Worm (Caenorhabditis elegans) whole organism, late embryonic: ENCODE results near the gene Y110A2AL.1.

ENCODE experiments used
- K09A11.1 ChIP-seq: sonication (generic microtip); optimal IDR thresholded peaks from 2 replicates; lab custom pipeline; 2017; ENCODE audit warnings: antibody characterized with exemption, mild to moderate bottlenecking, missing genetic modification characterization, missing compliant biosample characterization; ENCODE audit not compliant: insufficient read depth
- T23F11.4 ChIP-seq: fragments of 200-800 bp; sonication (Bioruptor generic); optimal IDR thresholded peaks from 2 replicates; lab custom pipeline; 2018; ENCODE audit warnings: mild to moderate bottlenecking, missing genetic modification characterization, missing compliant biosample characterization
- Y22D7AL.16 ChIP-seq: sonication (generic microtip); optimal IDR thresholded peaks from 2 replicates; lab custom pipeline; 2016; ENCODE audit warnings: missing genetic modification characterization, missing compliant biosample characterization
- ama-1 ChIP-seq: fragments of 150-350 bp; optimal IDR thresholded peaks from 2 replicates; lab custom pipeline; 2014
- ceh-14 ChIP-seq: sonication (generic microtip); optimal IDR thresholded peaks from 2 replicates; lab custom pipeline; 2016; ENCODE audit warnings: missing genotype, missing genetic modification characterization, missing compliant biosample characterization
- ceh-6 ChIP-seq: fragments of 200-800 bp; sonication (Bioruptor generic); optimal IDR thresholded peaks from 2 replicates; lab custom pipeline; 2018; ENCODE audit warnings: mild to moderate bottlenecking, missing genetic modification characterization, missing compliant biosample characterization
- che-1 ChIP-seq: sonication (generic microtip); optimal IDR thresholded peaks from 2 replicates; lab custom pipeline; 2016; ENCODE audit warnings: mild to moderate bottlenecking, missing genetic modification characterization, missing compliant biosample characterization
- dmd-4 ChIP-seq: sonication (generic microtip); optimal IDR thresholded peaks from 2 replicates; lab custom pipeline; 2016; ENCODE audit warnings: borderline replicate concordance, missing genetic modification characterization, missing compliant biosample characterization
- dve-1 ChIP-seq: sonication (generic microtip); optimal IDR thresholded peaks from 2 replicates; lab custom pipeline; 2017; ENCODE audit warnings: antibody characterized with exemption, mild to moderate bottlenecking, missing genetic modification characterization, missing compliant biosample characterization
- elt-2 ChIP-seq: sonication (generic microtip); optimal IDR thresholded peaks from 2 replicates; lab custom pipeline; 2016; ENCODE audit warnings: missing genetic modification reagents, missing genetic modification characterization, missing compliant biosample characterization
- gmeb-2 ChIP-seq: sonication (generic microtip); optimal IDR thresholded peaks from 2 replicates; lab custom pipeline; 2016; ENCODE audit warnings: missing genetic modification characterization, inconsistent platforms, missing compliant biosample characterization
- hlh-13 ChIP-seq: fragments of 200-800 bp; sonication (Bioruptor generic); optimal IDR thresholded peaks from 2 replicates; lab custom pipeline; 2018; ENCODE audit warnings: mild to moderate bottlenecking, missing genetic modification characterization, missing compliant biosample characterization
- hlh-6 ChIP-seq: sonication (generic microtip); optimal IDR thresholded peaks from 2 replicates; lab custom pipeline; 2016; ENCODE audit warnings: missing genotype, missing genetic modification characterization, missing compliant biosample characterization
- hlh-8 ChIP-seq: sonication (generic microtip); optimal IDR thresholded peaks from 2 replicates; lab custom pipeline; 2016; ENCODE audit warnings: missing genotype, missing genetic modification characterization, missing compliant biosample characterization
- lim-6 ChIP-seq: sonication (generic microtip); optimal IDR thresholded peaks from 2 replicates; lab custom pipeline; 2016; ENCODE audit warnings: missing genetic modification characterization, missing compliant biosample characterization
- madf-2 ChIP-seq: sonication (generic microtip); optimal IDR thresholded peaks from 2 replicates; lab custom pipeline; 2017; ENCODE audit warnings: missing genetic modification characterization, missing compliant biosample characterization
- mec-3 ChIP-seq: sonication (generic microtip); optimal IDR thresholded peaks from 2 replicates; lab custom pipeline; 2016; ENCODE audit warnings: borderline replicate concordance, missing genetic modification characterization, missing compliant biosample characterization
- nfya-1 ChIP-seq: sonication (generic microtip); optimal IDR thresholded peaks from 2 replicates; lab custom pipeline; 2017; ENCODE audit warnings: missing genetic modification characterization, mild to moderate bottlenecking, missing compliant biosample characterization, antibody characterized with exemption, moderate library complexity
- nhr-11 ChIP-seq: fragments of 150-350 bp; optimal IDR thresholded peaks from 2 replicates; lab custom pipeline; 2014; ENCODE audit warnings: missing biosample characterization, missing genetic modification characterization
- npax-4 ChIP-seq: sonication (generic microtip); optimal IDR thresholded peaks from 2 replicates; lab custom pipeline; 2016; ENCODE audit warnings: missing genetic modification characterization, missing compliant biosample characterization
- pat-9 ChIP-seq: fragments of 200-800 bp; sonication (Bioruptor generic); optimal IDR thresholded peaks from 2 replicates; lab custom pipeline; 2018; ENCODE audit warnings: mild to moderate bottlenecking, missing genetic modification characterization, moderate library complexity, missing compliant biosample characterization
- pax-1 ChIP-seq: fragments of 150-350 bp; optimal IDR thresholded peaks from 2 replicates; lab custom pipeline; 2014; ENCODE audit warnings: missing biosample characterization, missing genetic modification characterization
- pha-2 ChIP-seq: sonication (generic microtip); optimal IDR thresholded peaks from 2 replicates; lab custom pipeline; 2017; ENCODE audit warnings: mild to moderate bottlenecking, missing genetic modification characterization, missing compliant biosample characterization
- pha-4 ChIP-seq: fragments of 150-350 bp; optimal IDR thresholded peaks from 2 replicates; lab custom pipeline; 2018; ENCODE audit warnings: missing biosample characterization, missing genetic modification reagents, missing genetic modification characterization
- pros-1 ChIP-seq: fragments of 150-350 bp; optimal IDR thresholded peaks from 2 replicates; lab custom pipeline; 2014; ENCODE audit warnings: missing biosample characterization, missing genetic modification reagents, missing genetic modification characterization
- ref-2 ChIP-seq: sonication (generic microtip); optimal IDR thresholded peaks from 2 replicates; lab custom pipeline; 2016; ENCODE audit warnings: missing genetic modification characterization, missing compliant biosample characterization
- rnt-1 ChIP-seq: sonication (generic microtip); optimal IDR thresholded peaks from 2 replicates; lab custom pipeline; 2016; ENCODE audit warnings: missing genetic modification characterization, missing compliant biosample characterization
- syd-9 ChIP-seq: sonication (generic microtip); optimal IDR thresholded peaks from 2 replicates; lab custom pipeline; 2016; ENCODE audit warnings: mild to moderate bottlenecking, missing genetic modification characterization, moderate library complexity, missing compliant biosample characterization
- tbx-7 ChIP-seq: sonication (generic microtip); optimal IDR thresholded peaks from 2 replicates; lab custom pipeline; 2016; ENCODE audit warnings: missing genotype, missing genetic modification characterization, missing compliant biosample characterization
- unc-42 ChIP-seq: sonication (generic microtip); optimal IDR thresholded peaks from 2 replicates; lab custom pipeline; 2016; ENCODE audit warnings: missing genotype, missing genetic modification characterization, missing compliant biosample characterization
- unc-55 ChIP-seq: sonication (generic microtip); optimal IDR thresholded peaks from 2 replicates; lab custom pipeline; 2017; ENCODE audit warnings: missing biosample characterization, missing genetic modification reagents, missing genetic modification characterization

Gene Y110A2AL.1

ce11 chrII:2856114-2856513 is 18.8 kb upstream of the Y110A2AL.1 start:
- TF ChIP-seq gmeb-2 (no peak), dmd-4 (tag; lab: Kevin White, UChicago) (no peak), K09A11.1 (tag; lab: Kevin White, UChicago) (no peak), pax-1 (tag; lab: Kevin White, UChicago) (no peak), unc-42 (no peak), dve-1 (tag; lab: Kevin White, UChicago) (no peak), nhr-11 (tag; lab: Kevin White, UChicago) (no peak), T23F11.4 (GFP tag; lab: Kevin White, UChicago) (no peak)

- no peak for TF ChIP-seq ama-1 (lab: Kevin White, UChicago)
- no peak for TF ChIP-seq pat-9 (tag; lab: Kevin White, UChicago)
- TF ChIP-seq rnt-1 (tag; lab: Kevin White, UChicago): peak; percentile 18
Measured at ce11 chrII:2857559-2857958, 17.3 kb upstream of the Y110A2AL.1 start.

- TF ChIP-seq elt-2 (peak; percentile 8), rnt-1 (tag; lab: Kevin White, UChicago) (no peak)
Measured at ce11 chrII:2858851-2859250, 16.1 kb upstream of the Y110A2AL.1 start.

ce11 chrII:2859315-2859714 is 15.6 kb upstream of the Y110A2AL.1 start:
- peak; percentile 84 for TF ChIP-seq dve-1 (tag; lab: Kevin White, UChicago)
- TF ChIP-seq pha-4: no peak

- TF ChIP-seq lim-6 (tag; lab: Kevin White, UChicago): no peak
- TF ChIP-seq pros-1 (tag; lab: Kevin White, UChicago): no peak
- no peak for TF ChIP-seq hlh-13
- peak; percentile 10 for TF ChIP-seq elt-2
- TF ChIP-seq pax-1 (tag; lab: Kevin White, UChicago): no peak
- TF ChIP-seq rnt-1 (tag; lab: Kevin White, UChicago): no peak
- no peak for TF ChIP-seq ref-2 (tag; lab: Kevin White, UChicago)
- no peak for TF ChIP-seq pha-2
- TF ChIP-seq gmeb-2: no peak
- TF ChIP-seq npax-4 (tag; lab: Kevin White, UChicago): no peak
- TF ChIP-seq syd-9 (tag; lab: Kevin White, UChicago): no peak
- no peak for TF ChIP-seq ceh-6
- peak; percentile 11 for TF ChIP-seq che-1 (tag; lab: Kevin White, UChicago)
- peak; percentile 6 for TF ChIP-seq Y22D7AL.16
- no peak for TF ChIP-seq unc-55 (GFP tag; lab: Kevin White, UChicago)
- no peak for TF ChIP-seq pat-9 (tag; lab: Kevin White, UChicago)
- TF ChIP-seq hlh-8 (tag; lab: Kevin White, UChicago): no peak
Measured at ce11 chrII:2859873-2860821, 14.8 kb upstream of the Y110A2AL.1 start.

ce11 chrII:2861385-2862099 is 13.4 kb upstream of the Y110A2AL.1 start:
- no peak for TF ChIP-seq madf-2 (tag; lab: Kevin White, UChicago)
- no peak for TF ChIP-seq ceh-14 (tag; lab: Kevin White, UChicago)
- no peak for TF ChIP-seq nfya-1 (tag; lab: Kevin White, UChicago)
- TF ChIP-seq pat-9 (tag; lab: Kevin White, UChicago): no peak
- TF ChIP-seq tbx-7 (tag; lab: Kevin White, UChicago): no peak
- no peak for TF ChIP-seq pros-1 (tag; lab: Kevin White, UChicago)
- TF ChIP-seq mec-3 (tag; lab: Kevin White, UChicago): no peak
- no peak for TF ChIP-seq T23F11.4 (GFP tag; lab: Kevin White, UChicago)
- no peak for TF ChIP-seq hlh-6 (tag; lab: Kevin White, UChicago)
- TF ChIP-seq, all 69 proteins: peak for 0
